Fruit fly (Drosophila melanogaster) S2 (cell line): ENCODE results near the gene CG16985.
A peak's percentile ranks its signal among the peaks of the same experiment; 100 is the strongest.

Experiments
- CG8478 ChIP-seq: fragments of >200 bp; optimal IDR thresholded peaks from 2 replicates; lab custom pipeline; 2018
- CTCF ChIP-seq, 2 experiments: fragments of >200 bp; optimal IDR thresholded peaks; 2 replicates each; lab custom pipeline; 2018

CG16985 gene

DNA sequence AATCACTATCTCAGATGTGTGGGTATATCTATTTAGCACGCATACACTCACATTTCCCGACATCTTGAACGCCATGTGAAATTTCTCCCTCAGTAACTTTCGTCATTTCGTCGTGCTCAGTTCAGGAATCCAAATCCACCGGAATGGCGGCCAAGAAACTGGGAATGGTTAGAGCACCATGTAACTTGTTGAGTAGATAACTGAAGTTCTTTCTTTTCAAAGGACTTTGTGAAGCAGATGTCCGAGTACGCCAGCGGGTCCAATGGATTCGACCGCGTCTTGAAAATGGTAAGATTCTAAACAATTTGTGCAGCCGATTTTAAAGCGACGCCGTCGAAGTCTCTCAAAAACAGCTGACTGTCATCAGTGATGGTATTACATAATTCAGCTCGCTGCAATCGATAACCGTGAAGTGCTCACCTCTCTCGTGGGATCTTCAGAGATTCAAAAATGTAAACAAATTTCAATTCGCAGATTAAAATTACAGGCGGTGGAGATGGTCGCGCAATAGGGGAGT is at the start of gene CG16985, which contains the start of gene CG12182:
Gene CG16985, plus strand, starts transcription at position 84 of the 517 bp plus-strand sequence.
Gene CG12182, minus strand, starts transcription at position 366 of the 517 bp plus-strand sequence.
- TF ChIP-seq CG8478 (lab: Kevin White, UChicago) (no peak), CTCF (optimal IDR thresholded peaks at IDR 0.05; lab: Kevin White, UChicago) (no peak)

DNA sequence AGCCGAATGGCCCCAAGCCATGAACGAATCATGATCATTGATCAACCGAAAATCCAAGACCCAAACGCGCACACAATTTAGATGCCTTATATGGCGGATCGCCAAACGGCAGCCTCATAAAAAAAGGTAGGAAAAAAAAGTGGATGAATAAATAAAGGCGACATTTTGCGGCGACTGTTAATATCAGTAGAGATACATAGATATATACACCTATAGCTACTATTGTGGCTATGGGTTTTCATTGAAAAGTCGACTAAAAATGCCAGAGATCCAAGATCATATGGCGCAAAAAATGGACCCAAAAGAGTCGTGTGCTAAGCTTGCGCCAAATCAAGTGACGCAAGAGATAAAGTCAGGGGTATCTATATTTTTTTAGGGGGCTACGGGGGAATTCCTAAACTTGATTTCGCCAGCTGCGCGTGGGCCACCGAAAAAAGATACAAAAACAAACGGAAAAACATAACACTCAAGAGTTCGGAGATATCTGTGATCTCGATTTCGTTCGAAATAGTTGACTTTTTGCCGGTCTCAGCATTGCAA is 47.9 kb upstream of the CG16985 start:
- no peak for TF ChIP-seq CTCF (optimal IDR thresholded peaks at IDR 0.05; lab: Kevin White, UChicago)

DNA sequence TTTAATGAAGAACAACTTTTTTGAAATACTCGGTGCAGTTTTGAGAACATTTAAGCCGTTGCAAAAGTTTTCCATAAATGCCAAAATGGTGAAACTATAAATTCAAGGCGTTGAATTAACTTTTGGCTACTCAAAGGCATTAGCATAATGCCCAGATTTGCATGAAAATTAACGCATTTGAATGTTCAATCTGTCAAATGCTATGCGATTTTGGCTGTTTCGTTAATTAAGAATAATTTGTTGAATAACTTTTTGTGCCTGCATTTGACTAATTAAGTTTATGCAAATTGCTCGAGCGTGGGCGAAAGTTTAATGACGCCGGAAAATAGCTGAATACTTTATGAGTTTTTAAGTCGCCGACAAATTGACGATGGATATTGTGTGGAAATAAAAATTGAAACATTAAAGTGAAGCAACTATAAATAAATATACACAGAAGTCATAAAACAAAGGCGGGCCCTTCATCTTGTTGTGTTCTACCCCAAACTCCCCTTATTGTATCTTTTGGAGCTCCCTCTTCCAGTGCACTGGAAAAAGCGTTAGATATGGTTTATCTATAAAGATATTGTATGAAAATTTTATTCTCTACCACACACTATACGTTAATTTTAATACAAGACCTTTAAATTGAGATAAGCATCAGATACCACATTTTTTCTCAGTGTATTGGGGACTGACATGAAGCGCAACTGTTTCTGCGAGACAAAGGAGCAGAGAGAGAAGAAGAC is 46.8 kb upstream of the CG16985 start:
- TF ChIP-seq CG8478 (lab: Kevin White, UChicago), result no peak
- TF ChIP-seq CTCF (optimal IDR thresholded peaks at IDR 0.05; lab: Kevin White, UChicago), result no peak

DNA sequence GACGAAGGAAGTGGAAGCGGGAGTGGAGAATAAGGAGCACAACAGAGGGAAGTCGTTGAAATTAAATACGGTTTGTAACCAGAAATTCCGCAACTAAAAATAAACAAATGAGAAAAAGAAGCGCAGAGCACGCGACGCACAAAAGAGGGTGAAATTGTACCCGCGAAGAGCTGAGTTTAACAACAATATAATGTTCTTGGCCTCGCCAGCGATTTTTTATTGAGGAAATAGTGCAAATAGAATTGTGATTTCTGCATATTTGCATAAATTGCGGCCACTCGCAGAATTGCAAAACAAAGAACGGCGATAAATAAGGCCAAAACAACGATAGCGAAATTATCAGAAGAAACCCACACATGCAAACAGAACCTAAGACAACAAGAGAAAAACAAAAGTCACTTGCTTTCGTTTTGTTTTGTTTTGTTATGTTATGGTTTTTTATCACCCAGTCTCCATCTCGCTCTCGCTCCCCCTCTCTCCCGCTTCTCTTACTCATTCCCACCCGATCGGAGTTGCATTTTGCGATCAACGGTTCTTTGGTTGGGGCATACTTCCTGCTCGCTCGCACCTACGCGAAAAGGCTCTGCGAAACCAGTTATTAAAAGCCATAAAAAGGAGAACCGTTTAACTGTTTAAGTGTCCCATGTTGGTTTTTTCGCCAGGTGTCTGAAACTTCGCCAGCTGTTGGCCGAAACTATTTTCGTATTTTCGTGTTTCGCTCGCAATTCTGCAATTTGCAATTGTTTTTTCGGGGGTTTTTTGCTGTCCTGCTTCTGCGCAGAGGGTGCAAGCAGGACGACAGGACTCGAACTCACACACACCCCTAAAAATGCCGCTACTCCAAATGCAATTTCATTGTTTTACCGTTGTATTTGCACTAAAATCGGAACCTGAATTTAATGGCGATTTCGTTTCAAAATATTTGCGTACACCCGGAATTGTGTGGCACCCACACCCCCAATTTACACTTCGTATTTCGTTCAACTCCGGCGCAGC is 46.0 kb upstream of the CG16985 start:
- TF ChIP-seq CG8478 (lab: Kevin White, UChicago) (no peak), CTCF (optimal IDR thresholded peaks at IDR 0.05; lab: Kevin White, UChicago) (no peak)

DNA sequence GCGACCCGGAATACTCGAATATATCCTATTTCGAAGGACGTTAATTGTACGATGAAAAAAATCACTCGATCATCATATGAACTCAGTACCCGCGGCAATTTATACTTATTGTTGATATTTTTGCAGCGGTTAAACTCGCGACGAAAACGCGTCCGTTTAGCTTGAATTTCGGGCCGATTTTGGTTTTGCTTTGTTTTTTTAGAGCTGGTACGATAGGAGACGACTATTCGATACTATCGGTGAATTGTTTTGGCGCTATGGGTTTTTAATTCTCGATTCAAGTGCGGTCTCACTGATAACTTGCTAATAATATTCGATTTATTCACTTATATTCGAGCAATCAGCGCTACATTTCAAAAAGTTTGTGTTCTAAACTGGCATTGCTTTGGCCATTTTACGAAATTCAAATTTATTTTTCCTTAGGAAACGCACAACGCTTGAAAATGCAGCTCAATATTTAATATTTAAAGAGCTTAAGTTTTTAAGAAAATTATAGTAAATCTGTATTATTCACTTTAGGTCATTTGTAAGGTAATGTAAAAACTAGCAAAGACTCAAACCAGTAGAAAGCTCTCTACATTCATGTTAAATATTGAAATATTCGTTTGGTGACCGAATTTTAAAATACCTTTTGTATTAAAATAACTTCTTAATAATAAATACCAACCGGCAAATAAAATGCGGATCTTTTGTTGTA is 44.8 kb upstream of the CG16985 start, which contains the start of gene Spn:
Gene Spn, minus strand, starts transcription at position 175 of the 697 bp plus-strand sequence.
- TF ChIP-seq CTCF (optimal IDR thresholded peaks at IDR 0.05; lab: Kevin White, UChicago) (peak; percentile 42 to 55), CG8478 (lab: Kevin White, UChicago) (no peak)

DNA sequence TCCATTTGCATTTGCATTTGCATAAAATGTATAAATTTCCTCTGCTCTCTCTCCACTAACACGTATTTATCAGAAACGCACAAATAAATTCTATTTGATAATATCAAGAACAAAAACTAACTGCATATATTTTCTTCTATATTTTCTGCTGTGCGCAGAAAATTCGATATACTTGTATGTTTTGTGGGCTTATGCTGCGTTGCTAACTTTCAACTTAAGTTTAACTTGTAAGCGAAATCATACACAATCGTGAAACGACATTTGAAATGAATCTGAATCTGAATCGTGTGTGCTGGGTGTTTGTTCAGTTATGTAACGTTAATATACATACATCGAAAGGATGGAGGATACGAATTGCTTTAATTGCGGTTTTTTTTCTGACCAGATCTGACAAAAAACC is 43.4 kb upstream of the CG16985 start:
- TF ChIP-seq CG8478 (lab: Kevin White, UChicago), result no peak
- TF ChIP-seq CTCF (optimal IDR thresholded peaks at IDR 0.05; lab: Kevin White, UChicago), result no peak

DNA sequence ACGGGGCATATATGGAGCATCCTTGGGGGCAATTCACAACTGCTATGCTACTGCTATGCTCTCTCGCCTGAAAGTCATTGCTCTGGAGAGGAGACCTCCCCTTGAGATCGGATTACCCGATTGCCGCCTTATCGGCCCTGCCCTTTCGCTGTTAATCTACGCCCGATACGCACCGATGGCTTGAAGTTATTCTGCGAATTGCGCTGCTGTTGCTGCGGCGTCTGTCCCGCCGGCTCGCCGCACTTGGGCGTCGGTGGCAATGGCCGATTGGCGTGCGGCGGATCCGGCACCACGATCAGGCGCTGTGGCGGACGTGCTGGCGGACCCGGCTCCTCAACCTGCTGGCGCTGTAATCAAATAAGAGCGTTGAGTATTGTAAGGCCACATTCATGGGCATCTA is 33.1 kb upstream of the CG16985 start:
- no peak for TF ChIP-seq CG8478 (lab: Kevin White, UChicago)
- no peak for TF ChIP-seq CTCF (optimal IDR thresholded peaks at IDR 0.05; lab: Kevin White, UChicago)

DNA sequence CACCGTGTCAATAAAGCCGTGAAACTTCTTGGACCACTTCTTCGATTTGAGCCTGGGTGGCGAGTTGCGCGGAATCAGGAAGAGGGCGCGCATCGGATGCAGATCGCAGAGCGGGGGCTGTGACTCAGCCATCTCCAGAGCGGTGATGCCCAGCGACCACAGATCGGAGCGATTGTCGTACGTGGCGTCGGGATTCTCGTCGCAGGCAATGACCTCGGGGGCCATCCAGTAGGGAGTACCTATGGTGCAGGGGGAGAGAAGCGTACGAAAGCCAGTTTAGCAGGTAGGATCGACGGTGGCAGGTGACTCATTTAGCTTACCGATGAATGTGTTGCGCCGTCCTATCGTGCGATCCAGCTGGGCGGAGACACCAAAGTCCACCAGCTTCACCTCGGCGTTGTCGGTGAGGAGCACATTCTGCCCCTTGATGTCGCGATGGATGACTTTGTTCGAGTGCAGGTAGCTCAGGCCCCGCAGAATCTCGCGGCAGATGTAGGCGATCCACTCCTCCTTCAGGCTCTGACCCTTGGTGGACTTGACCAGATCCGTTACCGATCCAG is 32.0 kb upstream of the CG16985 start:
- TF ChIP-seq CTCF (optimal IDR thresholded peaks at IDR 0.05; lab: Kevin White, UChicago) (no peak), CG8478 (lab: Kevin White, UChicago) (no peak)

DNA sequence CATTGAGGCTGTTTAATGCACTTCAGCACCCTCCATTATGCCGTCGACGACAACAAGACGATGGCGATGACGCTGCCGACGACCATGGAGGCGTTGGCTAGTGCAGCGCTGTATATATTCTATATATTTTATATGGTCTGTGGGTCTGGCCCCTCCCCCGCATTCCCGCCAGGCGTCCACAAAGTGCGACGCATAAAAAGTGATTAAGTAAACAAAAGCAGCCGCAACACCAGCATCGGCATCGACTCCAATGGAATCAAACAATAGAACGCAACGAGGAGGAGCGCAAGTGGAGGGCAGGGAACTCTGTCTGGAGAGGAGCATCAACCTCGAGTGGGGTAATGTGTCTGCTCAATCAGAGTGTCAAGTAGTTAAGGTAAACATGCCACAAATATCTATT is 30.8 kb upstream of the CG16985 start:
- TF ChIP-seq CTCF (optimal IDR thresholded peaks at IDR 0.05; lab: Kevin White, UChicago), result no peak
- no peak for TF ChIP-seq CG8478 (lab: Kevin White, UChicago)

DNA sequence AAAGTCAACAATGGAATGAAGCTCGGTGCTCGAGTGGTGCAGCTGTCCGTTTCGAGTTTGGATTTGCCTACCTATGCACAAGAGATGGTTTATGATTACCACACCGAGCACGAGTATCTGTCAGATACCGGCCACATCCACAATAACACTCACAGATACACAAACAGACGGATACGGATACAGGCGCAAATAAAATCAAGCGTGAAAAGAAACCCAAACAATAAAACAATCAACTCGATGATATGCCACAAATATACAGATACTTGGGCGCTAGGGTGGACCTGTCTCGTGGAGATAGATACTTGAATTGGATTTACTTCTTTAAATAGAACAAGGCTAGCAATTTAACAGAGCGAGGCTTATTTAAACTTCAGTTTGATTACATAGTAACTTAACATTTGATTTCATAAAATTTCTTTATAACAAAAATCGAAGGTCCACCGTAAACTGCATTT is 28.8 kb upstream of the CG16985 start:
- no peak for TF ChIP-seq CTCF (optimal IDR thresholded peaks at IDR 0.05; lab: Kevin White, UChicago)
- no peak for TF ChIP-seq CG8478 (lab: Kevin White, UChicago)

DNA sequence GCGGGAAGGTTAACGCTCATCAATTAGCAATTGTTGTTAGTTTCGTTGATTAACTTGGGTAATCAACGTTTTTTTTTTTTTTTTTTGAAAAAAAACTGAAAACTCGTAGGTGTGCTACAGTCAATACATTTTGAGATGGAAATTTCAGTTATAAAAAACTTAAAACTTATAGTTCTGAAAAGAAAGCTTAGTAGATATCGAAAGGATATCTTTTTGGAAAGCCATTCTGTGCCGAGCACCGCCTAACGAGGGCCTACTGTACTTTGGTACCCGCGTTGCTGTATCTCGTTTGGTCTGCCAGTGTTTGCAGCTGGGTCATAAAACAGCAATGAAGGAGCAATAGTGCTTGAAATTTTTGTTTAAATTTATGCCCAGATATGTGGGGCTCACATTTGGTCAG is 27.1 kb upstream of the CG16985 start:
- TF ChIP-seq CG8478 (lab: Kevin White, UChicago) (no peak), CTCF (optimal IDR thresholded peaks at IDR 0.05; lab: Kevin White, UChicago) (no peak)

DNA sequence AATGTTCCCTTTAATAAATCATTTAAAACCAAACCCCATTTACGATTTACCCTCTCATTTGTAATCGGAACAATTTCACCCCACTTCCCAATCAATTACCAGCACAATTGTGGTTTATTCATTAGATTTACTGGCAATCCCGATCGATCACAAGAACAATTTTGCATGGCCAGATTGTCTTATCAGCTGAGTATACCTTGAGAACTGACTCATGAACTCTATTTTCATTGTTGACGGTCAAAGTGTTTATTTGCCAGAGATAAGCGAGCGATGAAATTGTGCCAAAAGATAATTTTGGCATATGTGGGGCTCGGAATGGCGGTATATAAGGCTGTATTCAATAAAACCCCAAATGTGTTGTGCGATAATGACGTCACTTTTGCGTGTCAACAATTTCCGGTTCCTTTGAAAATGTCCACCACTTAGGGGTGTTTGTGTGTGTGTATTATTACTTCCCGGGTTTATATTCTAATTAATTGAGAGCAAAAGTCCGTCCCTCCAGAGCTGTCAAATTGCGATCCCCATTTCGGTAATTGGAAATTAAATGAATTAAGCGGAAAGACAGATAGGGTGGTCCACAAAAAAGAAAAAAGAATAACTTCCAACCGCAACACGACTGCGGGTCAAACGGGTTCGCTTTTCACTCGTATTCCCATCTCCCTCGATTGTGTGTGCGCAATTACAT is 26.0 kb upstream of the CG16985 start:
- no peak for TF ChIP-seq CG8478 (lab: Kevin White, UChicago)
- TF ChIP-seq CTCF (optimal IDR thresholded peaks at IDR 0.05; lab: Kevin White, UChicago), result no peak

DNA sequence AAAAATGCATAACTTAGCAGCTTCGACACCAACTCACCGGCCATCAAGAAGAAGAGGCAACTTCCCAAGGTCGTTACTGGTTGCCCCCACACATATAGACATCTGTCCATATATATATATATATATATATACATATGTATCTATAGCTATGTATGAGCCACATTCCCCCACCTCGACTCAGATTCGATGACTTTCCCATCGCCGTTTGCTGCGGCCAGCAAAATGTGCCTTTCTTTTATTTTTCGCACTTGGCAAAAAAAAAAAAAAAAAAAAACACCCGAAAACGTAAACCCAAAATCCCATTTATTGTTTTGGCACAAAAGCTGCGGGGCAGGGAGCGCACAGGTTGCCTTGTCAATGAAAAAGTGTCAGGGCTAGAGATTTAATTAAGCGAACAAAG is 24.4 kb upstream of the CG16985 start:
- TF ChIP-seq CTCF (optimal IDR thresholded peaks at IDR 0.05; lab: Kevin White, UChicago), result no peak
- TF ChIP-seq CG8478 (lab: Kevin White, UChicago), result no peak
